Worm (Caenorhabditis elegans): Measurements from ENCODE around the gene ccf-1.

Gene ccf-1

ce11 chrIII:11870009-11870408 lies 50.0 kb downstream of the ccf-1 start (continued):
- no peak for TF ChIP-seq pqm-1 (tag; optimal IDR thresholded peaks at IDR 0.05)
- TF ChIP-seq snu-23 (GFP tag; optimal IDR thresholded peaks at IDR 0.05) = peak; percentile 91
- peak; percentile 92 for TF ChIP-seq snpc-4 (tag; optimal IDR thresholded peaks at IDR 0.05)
- peak; percentile 76 for TF ChIP-seq ztf-4 (tag; optimal IDR thresholded peaks at IDR 0.05)
- TF ChIP-seq egl-13 (tag; optimal IDR thresholded peaks at IDR 0.05) = peak; percentile 64
- TF ChIP-seq aly-2 (tag; optimal IDR thresholded peaks at IDR 0.05) = no peak
- TF ChIP-seq mep-1 (tag; optimal IDR thresholded peaks at IDR 0.05) = peak; percentile 94
- TF ChIP-seq mef-2 (tag; optimal IDR thresholded peaks at IDR 0.05) = peak; percentile 47
- TF ChIP-seq sptf-1 (tag; optimal IDR thresholded peaks at IDR 0.05) = no peak
- peak; percentile 87 for TF ChIP-seq irx-1 (tag; optimal IDR thresholded peaks at IDR 0.05)
- peak; percentile 48 for TF ChIP-seq elt-2 (tag; optimal IDR thresholded peaks at IDR 0.05)
- TF ChIP-seq C34B4.2 (tag; optimal IDR thresholded peaks at IDR 0.05) = no peak
- peak; percentile 79 for TF ChIP-seq isw-1 (GFP tag; IDR thresholded peaks at IDR 0.05)
- no peak for TF ChIP-seq elt-3 (tag; optimal IDR thresholded peaks at IDR 0.05)
- TF ChIP-seq nhr-71 (tag; optimal IDR thresholded peaks at IDR 0.05) = peak; percentile 93
- peak; percentile 39 for TF ChIP-seq ama-1 (optimal IDR thresholded peaks at IDR 0.05)
- TF ChIP-seq lin-39 (tag; optimal IDR thresholded peaks at IDR 0.05) = peak; percentile 47
- peak; percentile 71 for TF ChIP-seq unc-86 (tag; optimal IDR thresholded peaks at IDR 0.05)
- TF ChIP-seq lir-3 (tag; optimal IDR thresholded peaks at IDR 0.05; ENCODE audit: poor library complexity) = peak; percentile 94
- TF ChIP-seq nhr-20 (tag; optimal IDR thresholded peaks at IDR 0.05) = peak; percentile 86
- peak; percentile 87 for TF ChIP-seq xbp-1 (tag; optimal IDR thresholded peaks at IDR 0.05)
- TF ChIP-seq nhr-76 (tag; optimal IDR thresholded peaks at IDR 0.05) = no peak
- TF ChIP-seq sup-37 (GFP tag; optimal IDR thresholded peaks at IDR 0.05) = no peak
- TF ChIP-seq fkh-10 (GFP tag; optimal IDR thresholded peaks at IDR 0.05) = peak; percentile 49
- peak; percentile 80 for TF ChIP-seq nhr-19 (GFP tag; conservative IDR thresholded peaks at IDR 0.05)
- peak; percentile 84 to 86 for TF ChIP-seq lin-35 (GFP tag; optimal IDR thresholded peaks at IDR 0.05)
- peak; percentile 43 for TF ChIP-seq pag-3 (tag; optimal IDR thresholded peaks at IDR 0.05; ENCODE audit: borderline replicate concordance, insufficient read depth)
- peak; percentile 56 to 83 (median 77) for TF ChIP-seq dpl-1 (GFP tag; optimal IDR thresholded peaks at IDR 0.05)
- peak; percentile 63 for TF ChIP-seq blmp-1 (tag; optimal IDR thresholded peaks at IDR 0.05)
- peak; percentile 79 for TF ChIP-seq vab-15 (tag; optimal IDR thresholded peaks at IDR 0.05)
- TF ChIP-seq tbx-2 (tag; optimal IDR thresholded peaks at IDR 0.05) = peak; percentile 91
- peak; percentile 81 for TF ChIP-seq unc-98 (GFP tag; IDR thresholded peaks at IDR 0.05)
- TF ChIP-seq swsn-7 (tag; optimal IDR thresholded peaks at IDR 0.05) = peak; percentile 87
- TF ChIP-seq nhr-28 (tag; optimal IDR thresholded peaks at IDR 0.05) = no peak
- peak; percentile 98 for TF ChIP-seq lin-14 (GFP tag; optimal IDR thresholded peaks at IDR 0.05)
- peak; percentile 86 for TF ChIP-seq pax-3 (tag; optimal IDR thresholded peaks at IDR 0.05)

DNA sequence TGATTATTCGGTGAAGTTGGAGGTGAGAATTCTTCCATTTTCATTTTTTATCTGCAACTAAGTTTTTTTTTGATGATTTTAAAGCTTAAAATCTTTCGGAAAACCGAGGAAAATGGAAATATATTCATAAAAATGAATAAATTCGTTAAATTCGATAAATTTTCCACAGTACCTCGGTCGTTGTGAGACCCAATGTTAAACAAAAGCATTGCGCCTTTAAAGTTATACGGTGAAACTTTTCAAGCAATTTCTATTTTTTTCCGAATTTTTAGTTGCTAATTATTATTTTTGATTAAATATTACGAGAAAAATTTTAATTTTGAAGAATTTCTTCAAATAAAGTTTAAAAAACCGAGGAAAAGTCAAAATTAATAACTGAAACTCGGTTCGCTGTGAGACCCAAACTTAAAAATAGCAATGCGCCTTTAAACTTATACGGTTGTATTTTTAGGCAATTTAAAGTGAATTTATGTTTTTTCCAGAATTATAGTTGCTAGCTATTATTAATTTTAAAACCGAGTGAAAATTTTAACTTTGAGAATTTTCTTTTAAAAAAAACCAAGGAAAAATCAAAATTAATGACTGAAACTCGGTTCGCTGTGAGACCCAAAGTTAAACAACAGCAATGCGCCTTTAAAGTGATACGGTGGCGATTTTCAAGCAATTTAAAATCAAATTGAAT lies 50.7 kb downstream of the ccf-1 start, which contains the start of gene taf-12:
taf-12 (minus strand) TSS at position 51 of the 682 bp plus-strand sequence.
- TF ChIP-seq ets-5 (GFP tag; IDR thresholded peaks at IDR 0.05) (no peak), alr-1 (tag; optimal IDR thresholded peaks at IDR 0.05; ENCODE audit: borderline replicate concordance) (no peak), nhr-11 (tag; optimal IDR thresholded peaks at IDR 0.05) (no peak), xbp-1 (tag; optimal IDR thresholded peaks at IDR 0.05) (no peak), nhr-71 (tag; optimal IDR thresholded peaks at IDR 0.05) (no peak), unc-86 (tag; optimal IDR thresholded peaks at IDR 0.05) (no peak), lin-35 (GFP tag; optimal IDR thresholded peaks at IDR 0.05) (no peak), fkh-4 (tag; optimal IDR thresholded peaks at IDR 0.05; ENCODE audit: borderline replicate concordance) (no peak), jun-1 (tag; optimal IDR thresholded peaks at IDR 0.05) (no peak), isw-1 (GFP tag; IDR thresholded peaks at IDR 0.05) (no peak), tlp-1 (tag; optimal IDR thresholded peaks at IDR 0.05) (no peak), nhr-12 (tag; optimal IDR thresholded peaks at IDR 0.05) (no peak), fkh-10 (GFP tag; optimal IDR thresholded peaks at IDR 0.05) (no peak), nhr-47 (tag; optimal IDR thresholded peaks at IDR 0.05) (no peak), dpl-1 (GFP tag; optimal IDR thresholded peaks at IDR 0.05) (no peak), nhr-90 (tag; optimal IDR thresholded peaks at IDR 0.05; ENCODE audit: poor library complexity) (no peak), mep-1 (tag; optimal IDR thresholded peaks at IDR 0.05) (no peak), lin-39 (tag; optimal IDR thresholded peaks at IDR 0.05) (no peak)

All from whole organism, L1 larva.